Worm (Caenorhabditis elegans) whole organism, L4 larva: ENCODE results near the gene srj-38.

Source experiments
- F10B5.3 ChIP-seq: sonication (generic microtip); optimal IDR thresholded peaks from 2 replicates; lab custom pipeline; 2016; ENCODE audit warnings: mild to moderate bottlenecking, missing genetic modification characterization, missing compliant biosample characterization
- F26F4.8 ChIP-seq: fragments of 200-800 bp; sonication (Bioruptor generic); conservative IDR thresholded peaks from 2 replicates; pipeline ENCODE4 v1.3.6; 2022; ENCODE audit warnings: missing genetic modification characterization, missing compliant biosample characterization
- Y105C5A.15 ChIP-seq: fragments of 200-800 bp; sonication (Bioruptor generic); IDR thresholded peaks from 2 replicates; pipeline ENCODE4 v1.3.6; 2022; ENCODE audit warnings: missing genetic modification characterization, missing compliant biosample characterization
- Y75B8A.6 ChIP-seq: fragments of 200-800 bp; sonication (Bioruptor generic); IDR thresholded peaks from 2 replicates; pipeline ENCODE4 v1.3.6; 2022; ENCODE audit warnings: missing genetic modification reagents, missing genetic modification characterization, missing compliant biosample characterization
- arid-1 ChIP-seq: fragments of 200-800 bp; sonication (Bioruptor generic); conservative IDR thresholded peaks from 2 replicates; pipeline ENCODE4 v1.3.6; 2022; ENCODE audit warnings: missing genetic modification reagents, missing genetic modification characterization, missing compliant biosample characterization
- ceh-20 ChIP-seq: fragments of 200-800 bp; sonication (Bioruptor generic); IDR thresholded peaks from 2 replicates; pipeline ENCODE4 v1.3.6; 2022; ENCODE audit warnings: missing genetic modification reagents, missing genetic modification characterization, missing compliant biosample characterization
- ceh-28 ChIP-seq: fragments of 150-350 bp; optimal IDR thresholded peaks from 2 replicates; lab custom pipeline; 2014; ENCODE audit warnings: missing biosample characterization, missing genetic modification reagents, missing genetic modification characterization
- ceh-62 ChIP-seq: sonication (generic microtip); optimal IDR thresholded peaks from 2 replicates; lab custom pipeline; 2017; ENCODE audit warnings: missing biosample characterization, missing genetic modification characterization
- cey-2 ChIP-seq: sonication (generic microtip); optimal IDR thresholded peaks from 3 replicates; lab custom pipeline; 2017; ENCODE audit warnings: missing genetic modification characterization, mild to moderate bottlenecking, missing compliant biosample characterization, antibody characterized with exemption, borderline replicate concordance; ENCODE audit not compliant: insufficient read depth
- daf-16 ChIP-seq, 3 experiments: sonication (generic microtip); optimal IDR thresholded peaks; 2 replicates each; lab custom pipeline; 2016 to 2017; ENCODE audit warnings: missing genetic modification characterization in 3 of 3, missing genetic modification reagents in 3 of 3, mild to moderate bottlenecking in 2 of 3, missing compliant biosample characterization in 2 of 3, missing biosample characterization in 1 of 3, moderate library complexity in 1 of 3
- dmd-9 ChIP-seq: fragments of 200-800 bp; sonication (Bioruptor generic); IDR thresholded peaks from 2 replicates; pipeline ENCODE4 v1.3.6; 2022; ENCODE audit warnings: missing genetic modification reagents, missing genetic modification characterization, missing compliant biosample characterization
- egl-43 ChIP-seq: fragments of 200-800 bp; sonication (Bioruptor generic); IDR thresholded peaks from 2 replicates; pipeline ENCODE4 v1.3.6; 2022; ENCODE audit warnings: missing genetic modification reagents, missing genetic modification characterization, missing compliant biosample characterization
- fkh-10 ChIP-seq: fragments of 150-350 bp; optimal IDR thresholded peaks from 2 replicates; lab custom pipeline; 2014; ENCODE audit warnings: missing biosample characterization, missing genetic modification reagents, missing genetic modification characterization
- fos-1 ChIP-seq: fragments of 150-350 bp; optimal IDR thresholded peaks from 2 replicates; lab custom pipeline; 2014; ENCODE audit warnings: missing biosample characterization, missing genetic modification characterization
- gei-8 ChIP-seq: fragments of 200-800 bp; sonication (Bioruptor generic); optimal IDR thresholded peaks from 2 replicates; lab custom pipeline; 2018; ENCODE audit warnings: mild to moderate bottlenecking, missing genetic modification characterization, missing compliant biosample characterization
- hif-1 ChIP-seq, 2 experiments: sonication (generic microtip); optimal IDR thresholded peaks; 2 replicates each; lab custom pipeline; 2016 to 2017; ENCODE audit warnings: missing compliant biosample characterization in 2 of 2, missing genetic modification characterization in 2 of 2, missing genetic modification reagents in 2 of 2, missing genotype in 2 of 2, mild to moderate bottlenecking in 1 of 2
- hmg-1.1 ChIP-seq: fragments of 200-800 bp; sonication (Bioruptor generic); IDR thresholded peaks from 2 replicates; pipeline ENCODE4 v1.3.6; 2022; ENCODE audit warnings: missing genetic modification reagents, missing genetic modification characterization, missing compliant biosample characterization
- lin-1 ChIP-seq: fragments of 200-800 bp; sonication (Bioruptor generic); IDR thresholded peaks from 2 replicates; pipeline ENCODE4 v1.3.6; 2022; ENCODE audit warnings: missing genetic modification reagents, missing genetic modification characterization, missing compliant biosample characterization
- lin-13 ChIP-seq: fragments of 150-350 bp; optimal IDR thresholded peaks from 2 replicates; lab custom pipeline; 2014; ENCODE audit warnings: missing biosample characterization, missing genetic modification reagents, missing genetic modification characterization
- lin-38 ChIP-seq: fragments of 200-800 bp; sonication (Bioruptor generic); IDR thresholded peaks from 2 replicates; pipeline ENCODE4 v1.3.6; 2022; ENCODE audit warnings: missing genetic modification reagents, missing genetic modification characterization, missing compliant biosample characterization
- lir-3 ChIP-seq: sonication (generic microtip); optimal IDR thresholded peaks from 2 replicates; lab custom pipeline; 2016; ENCODE audit warnings: mild to moderate bottlenecking, missing genetic modification characterization, missing compliant biosample characterization
- madf-5 ChIP-seq, 2 experiments: fragments of 200-800 bp; sonication (Bioruptor generic); IDR thresholded peaks; 2 replicates each; pipeline ENCODE4 v1.3.6; 2022; ENCODE audit warnings: missing compliant biosample characterization in 2 of 2, missing genetic modification characterization in 2 of 2
- madf-9 ChIP-seq: fragments of 200-800 bp; sonication (Bioruptor generic); conservative IDR thresholded peaks from 2 replicates; pipeline ENCODE4 v1.3.6; 2022; ENCODE audit warnings: missing genetic modification reagents, missing genetic modification characterization, missing compliant biosample characterization
- mep-1 ChIP-seq: fragments of 150-350 bp; sonication (generic microtip); optimal IDR thresholded peaks from 3 replicates; lab custom pipeline; 2014; ENCODE audit warnings: missing biosample characterization, missing genetic modification characterization
- mxl-2 ChIP-seq: fragments of 200-800 bp; sonication (Bioruptor generic); conservative IDR thresholded peaks from 2 replicates; pipeline ENCODE4 v1.3.6; 2022; ENCODE audit warnings: missing genetic modification reagents, missing genetic modification characterization, missing compliant biosample characterization
- nhr-102 ChIP-seq: sonication (generic microtip); optimal IDR thresholded peaks from 2 replicates; lab custom pipeline; 2016; ENCODE audit warnings: mild to moderate bottlenecking, missing genetic modification characterization, moderate library complexity, missing compliant biosample characterization
- nhr-237 ChIP-seq: sonication (generic microtip); optimal IDR thresholded peaks from 2 replicates; lab custom pipeline; 2017; ENCODE audit warnings: missing biosample characterization, missing genetic modification characterization
- nhr-25 ChIP-seq: sonication (generic microtip); optimal IDR thresholded peaks from 2 replicates; lab custom pipeline; 2017; ENCODE audit warnings: missing genetic modification characterization, mild to moderate bottlenecking, missing compliant biosample characterization, antibody characterized with exemption, moderate library complexity, borderline replicate concordance; ENCODE audit not compliant: insufficient read depth
- nhr-28 ChIP-seq: fragments of 150-350 bp; optimal IDR thresholded peaks from 2 replicates; lab custom pipeline; 2014; ENCODE audit warnings: missing biosample characterization, missing genetic modification characterization
- nhr-42 ChIP-seq: fragments of 200-800 bp; sonication (Bioruptor generic); IDR thresholded peaks from 2 replicates; pipeline ENCODE4 v1.3.6; 2022; ENCODE audit warnings: missing genetic modification characterization, missing compliant biosample characterization
- nhr-48 ChIP-seq: sonication (generic microtip); optimal IDR thresholded peaks from 2 replicates; lab custom pipeline; 2016; ENCODE audit warnings: mild to moderate bottlenecking, missing genetic modification characterization, missing compliant biosample characterization
- pha-4 ChIP-seq, 2 experiments: fragments of 150-350 bp in 1 of 2; fragments of 200-800 bp in 1 of 2; sonication (Bioruptor generic) in 1 of 2; IDR thresholded peaks in 1 of 2; optimal IDR thresholded peaks in 1 of 2; 2 replicates each; pipeline versions ENCODE4 v1.3.6 to Lab custom; 2014 to 2022; ENCODE audit warnings: missing genetic modification characterization in 2 of 2, missing genetic modification reagents in 2 of 2, missing biosample characterization in 1 of 2, missing compliant biosample characterization in 1 of 2
- php-3 ChIP-seq: fragments of 200-800 bp; sonication (Bioruptor generic); IDR thresholded peaks from 2 replicates; pipeline ENCODE4 v1.3.6; 2022; ENCODE audit warnings: missing genetic modification reagents, missing genetic modification characterization, missing compliant biosample characterization
- set-16 ChIP-seq: fragments of 200-800 bp; sonication (Bioruptor generic); IDR thresholded peaks from 2 replicates; pipeline ENCODE4 v1.3.6; 2022; ENCODE audit warnings: missing genetic modification reagents, missing genetic modification characterization, missing compliant biosample characterization
- snpc-1.2 ChIP-seq: fragments of 200-800 bp; sonication (Bioruptor generic); IDR thresholded peaks from 2 replicates; pipeline ENCODE4 v1.3.6; 2022; ENCODE audit warnings: missing genetic modification reagents, missing genetic modification characterization, missing compliant biosample characterization
- snpc-4 ChIP-seq: fragments of 150-350 bp; optimal IDR thresholded peaks from 2 replicates; lab custom pipeline; 2014; ENCODE audit warnings: missing biosample characterization, missing genetic modification characterization
- spr-3 ChIP-seq: fragments of 200-800 bp; sonication (Bioruptor generic); optimal IDR thresholded peaks from 2 replicates; lab custom pipeline; 2018; ENCODE audit warnings: mild to moderate bottlenecking, missing genetic modification characterization, missing compliant biosample characterization
- unc-39 ChIP-seq: sonication (generic microtip); optimal IDR thresholded peaks from 2 replicates; lab custom pipeline; 2017; ENCODE audit warnings: missing biosample characterization, missing genetic modification characterization
- unc-62 ChIP-seq, 3 experiments: fragments of 150-350 bp in 1 of 3; sonication (generic microtip); optimal IDR thresholded peaks in 2 of 3; peaks in 1 of 3; 1 replicate in 1 of 3; 2 replicates in 2 of 3; lab custom pipeline; 2014 to 2017; ENCODE audit warnings: missing biosample characterization in 3 of 3, missing genetic modification characterization in 3 of 3, missing genetic modification reagents in 3 of 3, missing genotype in 1 of 3
- vab-7 ChIP-seq: fragments of 200-800 bp; sonication (Bioruptor generic); IDR thresholded peaks from 2 replicates; pipeline ENCODE4 v1.3.6; 2022; ENCODE audit warnings: missing genetic modification reagents, missing genetic modification characterization, missing compliant biosample characterization
- zfp-3 ChIP-seq: fragments of 200-800 bp; sonication (Bioruptor generic); conservative IDR thresholded peaks from 2 replicates; pipeline ENCODE4 v1.3.6; 2022; ENCODE audit warnings: missing genetic modification reagents, missing genetic modification characterization, missing compliant biosample characterization
- ztf-7 ChIP-seq: fragments of 150-350 bp; optimal IDR thresholded peaks from 2 replicates; lab custom pipeline; 2014; ENCODE audit warnings: missing biosample characterization, missing genetic modification characterization

srj-38 gene

ce11 chrV:910588-910987 lies 26.4 kb upstream of the srj-38 start (continued):
- TF ChIP-seq nhr-48 (tag; lab: Kevin White, UChicago) (peak; percentile 27), ceh-62 (tag; lab: Kevin White, UChicago) (no peak), madf-9 (GFP tag; lab: Robert Waterston, UW) (no peak), cey-2 (tag; lab: Kevin White, UChicago) (no peak), fkh-10 (GFP tag; lab: Kevin White, UChicago) (no peak), php-3 (GFP tag; lab: Robert Waterston, UW) (0 out of 2 replicates have a peak, but pooled peaks have one; percentile 28), lin-13 (peak; percentile 20)

- TF ChIP-seq set-16 (GFP tag; lab: Robert Waterston, UW) (peak; percentile 88), lin-13 (no peak), nhr-42 (0 out of 2 replicates have a peak, but pooled peaks have one; percentile 4), fkh-10 (GFP tag; lab: Kevin White, UChicago) (no peak), nhr-28 (tag; lab: Kevin White, UChicago) (no peak)
Measured at ce11 chrV:908681-909080, 24.5 kb upstream of the srj-38 start.

ce11 chrV:904232-904983 lies 20.2 kb upstream of the srj-38 start, which contains the start of gene trm-2A:
Gene trm-2A, plus strand, starts transcription at chrV:904963.
- TF ChIP-seq zfp-3 (GFP tag; lab: Robert Waterston, UW) (no peak), lin-38 (GFP tag; lab: Robert Waterston, UW) (peak; percentile 98), nhr-25 (no peak), madf-5 (GFP tag; IDR thresholded peaks at IDR 0.05; lab: Robert Waterston, UW) (no peak), lir-3 (no peak), hif-1 (tag; optimal IDR thresholded peaks at IDR 0.05; lab: Kevin White, UChicago) (peak in 1 of 2 experiments; percentile 47), arid-1 (GFP tag; lab: Robert Waterston, UW) (no peak), Y75B8A.6 (no peak), daf-16 (GFP tag; optimal IDR thresholded peaks at IDR 0.05; lab: Kevin White, UChicago) (no peak), daf-16 (tag; optimal IDR thresholded peaks at IDR 0.05; lab: Kevin White, UChicago) (peak; percentile 43), madf-9 (GFP tag; lab: Robert Waterston, UW) (no peak), pha-4 (GFP tag; IDR thresholded peaks at IDR 0.05; lab: Robert Waterston, UW) (no peak), pha-4 (tag; optimal IDR thresholded peaks at IDR 0.05; lab: Kevin White, UChicago) (peak; percentile 43), nhr-102 (tag; lab: Kevin White, UChicago) (peak; percentile 6), nhr-42 (no peak), ceh-28 (tag; lab: Kevin White, UChicago) (no peak), snpc-1.2 (GFP tag; lab: Robert Waterston, UW) (no peak), unc-62 (GFP tag; optimal IDR thresholded peaks at IDR 0.05 in 1 of 2; lab: Kevin White, UChicago) (no peak), unc-62 (tag; optimal IDR thresholded peaks at IDR 0.05; lab: Kevin White, UChicago) (no peak), lin-1 (GFP tag; lab: Robert Waterston, UW) (no peak), nhr-237 (tag; lab: Kevin White, UChicago) (no peak), nhr-48 (tag; lab: Kevin White, UChicago) (no peak), F10B5.3 (tag; lab: Kevin White, UChicago) (no peak), nhr-28 (tag; lab: Kevin White, UChicago) (peak; percentile 67), egl-43 (GFP tag; lab: Robert Waterston, UW) (peak; percentile 37; the same call in 1 of the 2 replicates), gei-8 (GFP tag; lab: Kevin White, UChicago) (no peak), mep-1 (peak; percentile 79), F26F4.8 (no peak), mxl-2 (GFP tag; lab: Robert Waterston, UW) (no peak), ztf-7 (tag; lab: Kevin White, UChicago) (no peak), ceh-20 (GFP tag; lab: Robert Waterston, UW) (no peak), spr-3 (no peak), fkh-10 (GFP tag; lab: Kevin White, UChicago) (no peak), fos-1 (tag; lab: Kevin White, UChicago) (no peak), dmd-9 (GFP tag; lab: Robert Waterston, UW) (no peak), hmg-1.1 (GFP tag; lab: Robert Waterston, UW) (peak; percentile 65), unc-39 (tag; lab: Kevin White, UChicago) (no peak), snpc-4 (tag; lab: Kevin White, UChicago) (no peak), vab-7 (no peak), Y105C5A.15 (no peak), set-16 (GFP tag; lab: Robert Waterston, UW) (peak; percentile 71)
